Worm (Caenorhabditis elegans) whole organism, L2 larva: ENCODE results near the gene trcs-2.

Experiments used
- Y55F3AM.14 ChIP-seq: fragments of 200-800 bp; sonication (Bioruptor generic); optimal IDR thresholded peaks from 2 replicates; lab custom pipeline; 2018; ENCODE audit warnings: mild to moderate bottlenecking, missing genetic modification characterization, missing compliant biosample characterization
- aly-2 ChIP-seq: fragments of 150-350 bp; optimal IDR thresholded peaks from 2 replicates; lab custom pipeline; 2014; ENCODE audit warnings: missing biosample characterization, missing genetic modification characterization
- ama-1 ChIP-seq: fragments of 150-350 bp; optimal IDR thresholded peaks from 2 replicates; lab custom pipeline; 2018; ENCODE audit warnings: inconsistent platforms
- ceh-82 ChIP-seq: fragments of 150-350 bp; optimal IDR thresholded peaks from 2 replicates; lab custom pipeline; 2014; ENCODE audit warnings: missing biosample characterization, missing genetic modification characterization
- egl-27 ChIP-seq: sonication (generic microtip); optimal IDR thresholded peaks from 3 replicates; lab custom pipeline; 2017; ENCODE audit warnings: missing biosample characterization, missing genetic modification reagents, missing genetic modification characterization
- elt-3 ChIP-seq: sonication (generic microtip); optimal IDR thresholded peaks from 2 replicates; lab custom pipeline; 2017; ENCODE audit warnings: missing biosample characterization, missing genetic modification characterization
- lin-11 ChIP-seq: fragments of 150-350 bp; sonication (generic microtip); optimal IDR thresholded peaks from 2 replicates; lab custom pipeline; 2014; ENCODE audit warnings: missing biosample characterization, missing genetic modification characterization, inconsistent platforms, mixed read lengths
- lin-39 ChIP-seq: fragments of 150-350 bp; optimal IDR thresholded peaks from 2 replicates; lab custom pipeline; 2014; ENCODE audit warnings: missing biosample characterization, missing genetic modification reagents, missing genetic modification characterization
- mab-5 ChIP-seq: fragments of 150-350 bp; optimal IDR thresholded peaks from 2 replicates; lab custom pipeline; 2014; ENCODE audit warnings: missing biosample characterization, missing genetic modification characterization
- nhr-10 ChIP-seq: sonication (generic microtip); optimal IDR thresholded peaks from 2 replicates; lab custom pipeline; 2017; ENCODE audit warnings: missing biosample characterization, missing genetic modification characterization
- nhr-11 ChIP-seq: fragments of 150-350 bp; optimal IDR thresholded peaks from 2 replicates; lab custom pipeline; 2014; ENCODE audit warnings: missing biosample characterization, missing genetic modification characterization
- zag-1 ChIP-seq: fragments of 150-350 bp; optimal IDR thresholded peaks from 2 replicates; lab custom pipeline; 2014; ENCODE audit warnings: missing biosample characterization, missing genetic modification characterization
- ztf-11 ChIP-seq: sonication (generic microtip); optimal IDR thresholded peaks from 2 replicates; lab custom pipeline; 2017; ENCODE audit warnings: missing biosample characterization, missing genetic modification characterization

- TF ChIP-seq lin-39 (tag; lab: Kevin White, UChicago) (no peak), ceh-82 (tag; lab: Kevin White, UChicago) (no peak), zag-1 (tag; lab: Kevin White, UChicago) (no peak), ama-1 (lab: Kevin White, UChicago) (no peak), nhr-11 (no peak), ztf-11 (tag; lab: Kevin White, UChicago) (no peak), lin-11 (no peak), elt-3 (tag; lab: Kevin White, UChicago) (no peak), nhr-10 (tag; lab: Kevin White, UChicago) (no peak), mab-5 (tag; lab: Kevin White, UChicago) (no peak), egl-27 (no peak), Y55F3AM.14 (GFP tag; lab: Kevin White, UChicago) (no peak), aly-2 (tag; lab: Kevin White, UChicago) (no peak)
Observed at ce11 chrII:8750056-8750455, 27.8 kb downstream of the trcs-2 start.
